Worm (Caenorhabditis elegans) whole organism, late embryonic: ENCODE results near the gene unc-132.

Experiments
- nhr-11 ChIP-seq: fragments of 150-350 bp; optimal IDR thresholded peaks from 2 replicates; lab custom pipeline; 2014; ENCODE audit warnings: missing biosample characterization, missing genetic modification characterization
- syd-9 ChIP-seq: sonication (generic microtip); optimal IDR thresholded peaks from 2 replicates; lab custom pipeline; 2016; ENCODE audit warnings: mild to moderate bottlenecking, missing genetic modification characterization, moderate library complexity, missing compliant biosample characterization

- TF ChIP-seq nhr-11 = no peak
- no peak for TF ChIP-seq syd-9
Observed at ce11 chrV:3716279-3716887, 29.5 kb downstream of the unc-132 start.
